Worm (Caenorhabditis elegans) whole organism, young adult: Measurements from ENCODE around the gene R09F10.5.

Source experiments
- mcd-1 ChIP-seq: fragments of 200-800 bp; sonication (Bioruptor generic); IDR thresholded peaks from 2 replicates; pipeline ENCODE4 v1.3.6; 2022; ENCODE audit warnings: missing genetic modification reagents, missing genetic modification characterization, missing compliant biosample characterization
- nhr-90 ChIP-seq: sonication (generic microtip); optimal IDR thresholded peaks from 2 replicates; lab custom pipeline; 2016; ENCODE audit warnings: missing genotype, mild to moderate bottlenecking, missing genetic modification characterization, missing compliant biosample characterization
- snpc-1.1 ChIP-seq: sonication (generic microtip); optimal IDR thresholded peaks from 2 replicates; lab custom pipeline; 2017; ENCODE audit warnings: missing genetic modification characterization, mild to moderate bottlenecking, missing compliant biosample characterization, antibody characterized with exemption, moderate library complexity, missing genotype, missing genetic modification reagents; ENCODE audit not compliant: insufficient read depth
- somi-1 ChIP-seq: fragments of 200-800 bp; sonication (Bioruptor generic); optimal IDR thresholded peaks from 2 replicates; lab custom pipeline; 2018; ENCODE audit warnings: mild to moderate bottlenecking, missing genetic modification characterization, missing compliant biosample characterization
- unc-130 ChIP-seq: sonication (generic microtip); optimal IDR thresholded peaks from 2 replicates; lab custom pipeline; 2016; ENCODE audit warnings: missing genetic modification reagents, missing genetic modification characterization, missing compliant biosample characterization

DNA sequence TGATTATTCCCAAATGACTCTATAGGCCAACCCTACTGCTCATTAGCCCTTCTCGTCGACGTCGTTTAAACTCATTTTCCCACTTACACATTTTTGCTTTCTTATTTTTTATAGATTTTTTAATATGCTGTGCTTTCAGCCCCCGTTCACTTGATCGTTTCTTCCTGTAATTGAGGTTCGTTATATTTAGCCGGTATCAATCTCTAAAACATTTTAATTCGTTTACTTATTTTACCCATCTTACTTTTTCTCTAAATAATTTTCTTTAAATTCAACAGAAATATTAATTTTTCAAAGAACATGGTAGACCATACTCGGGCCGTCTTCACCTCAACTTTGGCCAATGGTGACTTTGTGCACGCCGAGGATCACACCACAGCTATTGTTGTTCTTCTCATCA lies 34.2 kb upstream of the R09F10.5 start, which contains the start of gene F55E10.1:
- TF ChIP-seq somi-1 (GFP tag; lab: Kevin White, UChicago) (no peak), nhr-90 (no peak), snpc-1.1 (tag; lab: Kevin White, UChicago) (no peak), unc-130 (GFP tag; lab: Kevin White, UChicago) (no peak), mcd-1 (no peak)
